Fruit fly (Drosophila melanogaster) whole organism, embryonic: ENCODE results near the gene Argp.

Source experiments
- Abd-B ChIP-seq: fragments of 200-800 bp; sonication (Bioruptor generic); optimal IDR thresholded peaks from 2 replicates; lab custom pipeline; 2018; ENCODE audit warnings: missing biosample characterization, mild to moderate bottlenecking, missing genetic modification characterization, moderate library complexity
- Bdp1 ChIP-seq: fragments of 200-800 bp; sonication (Bioruptor generic); optimal IDR thresholded peaks from 3 replicates; lab custom pipeline; 2016; ENCODE audit warnings: missing biosample characterization, missing genetic modification characterization
- Bgb ChIP-seq: fragments of 200-800 bp; sonication (Bioruptor generic); IDR thresholded peaks from 2 replicates; pipeline ENCODE4 v1.3.6; 2022; ENCODE audit warnings: missing biosample characterization, missing genetic modification characterization; ENCODE audit not compliant: partially characterized antibody
- BtbVII ChIP-seq: fragments of 200-800 bp; sonication (Bioruptor generic); optimal IDR thresholded peaks from 3 replicates; lab custom pipeline; 2017; ENCODE audit warnings: missing biosample characterization, mild to moderate bottlenecking, missing genetic modification characterization
- Bteb2 ChIP-seq: fragments of 200-800 bp; sonication (Bioruptor generic); optimal IDR thresholded peaks from 2 replicates; lab custom pipeline; 2016; ENCODE audit warnings: missing biosample characterization, missing genetic modification characterization
- CG11398 ChIP-seq: fragments of 200-800 bp; sonication (Bioruptor generic); optimal IDR thresholded peaks from 2 replicates; lab custom pipeline; 2016; ENCODE audit warnings: missing biosample characterization, missing genetic modification characterization
- CG11456 ChIP-seq: fragments of 200-800 bp; sonication (Bioruptor generic); IDR thresholded peaks from 3 replicates; pipeline ENCODE4 v1.3.6; 2022; ENCODE audit warnings: missing biosample characterization, missing genetic modification characterization
- CG12942 ChIP-seq: fragments of 200-800 bp; sonication (Bioruptor generic); optimal IDR thresholded peaks from 3 replicates; lab custom pipeline; 2016; ENCODE audit warnings: missing biosample characterization, missing genetic modification characterization
- CG14860 ChIP-seq: fragments of 200-800 bp; sonication (Bioruptor generic); IDR thresholded peaks from 3 replicates; pipeline ENCODE4 v1.3.6; 2022; ENCODE audit warnings: missing biosample characterization, missing genetic modification characterization; ENCODE audit not compliant: partially characterized antibody
- CG16863 ChIP-seq: fragments of 200-800 bp; sonication (Bioruptor generic); optimal IDR thresholded peaks from 3 replicates; lab custom pipeline; 2016; ENCODE audit warnings: missing biosample characterization, missing genetic modification characterization
- CG17612 ChIP-seq: fragments of 200-800 bp; sonication (Bioruptor generic); IDR thresholded peaks from 2 replicates; pipeline ENCODE4 v1.3.6; 2022; ENCODE audit warnings: missing biosample characterization, missing genetic modification characterization
- CG18599 ChIP-seq: fragments of 200-800 bp; sonication (Bioruptor generic); optimal IDR thresholded peaks from 3 replicates; lab custom pipeline; 2017; ENCODE audit warnings: missing biosample characterization, missing genetic modification characterization, mild to moderate bottlenecking, moderate library complexity, missing genetic modification reagents
- CG2199 ChIP-seq: fragments of 200-800 bp; sonication (Bioruptor generic); IDR thresholded peaks from 3 replicates; pipeline ENCODE4 v1.3.6; 2022; ENCODE audit warnings: missing biosample characterization, missing genetic modification characterization
- CG2875 ChIP-seq: fragments of 200-800 bp; sonication (Bioruptor generic); optimal IDR thresholded peaks from 2 replicates; lab custom pipeline; 2017; ENCODE audit warnings: missing biosample characterization, mild to moderate bottlenecking, missing genetic modification characterization, missing genetic modification reagents
- CG32532 ChIP-seq: fragments of 200-800 bp; sonication (Bioruptor generic); IDR thresholded peaks from 2 replicates; pipeline ENCODE4 v1.3.6; 2022; ENCODE audit warnings: missing biosample characterization, missing genetic modification characterization
- CG34422 ChIP-seq: fragments of 200-800 bp; sonication (Bioruptor generic); IDR thresholded peaks from 3 replicates; pipeline ENCODE4 v1.3.6; 2022; ENCODE audit warnings: missing biosample characterization, missing genetic modification characterization
- CG4820 ChIP-seq: fragments of 200-800 bp; sonication (Bioruptor generic); optimal IDR thresholded peaks from 3 replicates; lab custom pipeline; 2016; ENCODE audit warnings: missing biosample characterization, missing genetic modification characterization
- CG6272 ChIP-seq: fragments of 200-800 bp; sonication (Bioruptor generic); IDR thresholded peaks from 2 replicates; pipeline ENCODE4 v1.3.6; 2022; ENCODE audit warnings: missing biosample characterization, missing genetic modification characterization
- CG6813 ChIP-seq: fragments of 200-800 bp; sonication (Bioruptor generic); optimal IDR thresholded peaks from 2 replicates; lab custom pipeline; 2017; ENCODE audit warnings: missing biosample characterization, missing genetic modification characterization, mild to moderate bottlenecking, moderate library complexity, missing genetic modification reagents
- CG8388 ChIP-seq: fragments of 200-800 bp; sonication (Bioruptor generic); optimal IDR thresholded peaks from 2 replicates; lab custom pipeline; 2019; ENCODE audit warnings: missing biosample characterization, mild to moderate bottlenecking, missing genetic modification characterization, moderate library complexity
- CG8765 ChIP-seq: fragments of 200-800 bp; sonication (Bioruptor generic); IDR thresholded peaks from 2 replicates; pipeline ENCODE4 v1.3.6; 2022; ENCODE audit warnings: missing biosample characterization, missing genetic modification characterization
- CTCF ChIP-seq: fragments of 200-800 bp; sonication (Bioruptor generic); optimal IDR thresholded peaks from 2 replicates; lab custom pipeline; 2017; ENCODE audit warnings: missing biosample characterization, mild to moderate bottlenecking, missing genetic modification characterization, moderate library complexity
- Drgx ChIP-seq: fragments of 200-800 bp; sonication (Bioruptor generic); IDR thresholded peaks from 2 replicates; pipeline ENCODE4 v1.3.6; 2022; ENCODE audit warnings: missing biosample characterization, missing genetic modification characterization
- Elba2 ChIP-seq: fragments of 200-800 bp; sonication (Bioruptor generic); optimal IDR thresholded peaks from 3 replicates; lab custom pipeline; 2016; ENCODE audit warnings: missing biosample characterization, missing genetic modification characterization
- Ets97D ChIP-seq: fragments of 200-800 bp; sonication (Bioruptor generic); optimal IDR thresholded peaks from 3 replicates; lab custom pipeline; 2016; ENCODE audit warnings: missing biosample characterization, missing genetic modification characterization
- Hmx ChIP-seq: fragments of 200-800 bp; sonication (Bioruptor generic); optimal IDR thresholded peaks from 2 replicates; lab custom pipeline; 2016; ENCODE audit warnings: missing biosample characterization, missing genetic modification characterization
- Hr51 ChIP-seq, 2 experiments: fragments of 200-800 bp; sonication (Bioruptor generic); optimal IDR thresholded peaks; 2 replicates in 1 of 2; 3 replicates in 1 of 2; lab custom pipeline; 2016 to 2018; ENCODE audit warnings: missing biosample characterization in 2 of 2, missing genetic modification characterization in 2 of 2, mild to moderate bottlenecking in 1 of 2, moderate library complexity in 1 of 2
- Hr78 ChIP-seq, 2 experiments: fragments of 200-800 bp in 1 of 2; fragments of >200 bp in 1 of 2; sonication (Bioruptor generic) in 1 of 2; optimal IDR thresholded peaks; 2 replicates each; lab custom pipeline; 2017 to 2019; ENCODE audit warnings: missing biosample characterization in 2 of 2, missing genetic modification characterization in 2 of 2, mild to moderate bottlenecking in 1 of 2, moderate library complexity in 1 of 2
- Jarid2 ChIP-seq: fragments of 200-800 bp; sonication (Bioruptor generic); optimal IDR thresholded peaks from 3 replicates; lab custom pipeline; 2017; ENCODE audit warnings: mild to moderate bottlenecking, missing biosample characterization, missing genetic modification reagents, missing genetic modification characterization
- Nf-YB ChIP-seq: fragments of 200-800 bp; sonication (Bioruptor generic); optimal IDR thresholded peaks from 3 replicates; lab custom pipeline; 2019; ENCODE audit warnings: missing biosample characterization, mild to moderate bottlenecking, missing genetic modification characterization, moderate library complexity
- Usf ChIP-seq: fragments of 200-800 bp; sonication (Bioruptor generic); optimal IDR thresholded peaks from 2 replicates; lab custom pipeline; 2017; ENCODE audit warnings: missing genotype, missing biosample characterization, missing genetic modification characterization
- ap ChIP-seq: fragments of 200-800 bp; sonication (Bioruptor generic); IDR thresholded peaks from 2 replicates; pipeline ENCODE4 v1.3.6; 2022; ENCODE audit warnings: missing biosample characterization, missing genetic modification characterization
- btn ChIP-seq: fragments of 200-800 bp; sonication (Bioruptor generic); optimal IDR thresholded peaks from 2 replicates; lab custom pipeline; 2016; ENCODE audit warnings: missing biosample characterization, missing genetic modification characterization
- corto ChIP-seq: fragments of 200-800 bp; sonication (Bioruptor generic); optimal IDR thresholded peaks from 2 replicates; lab custom pipeline; 2016; ENCODE audit warnings: missing biosample characterization, mild to moderate bottlenecking, missing genetic modification characterization, moderate library complexity
- dan ChIP-seq: fragments of 200-800 bp; sonication (Bioruptor generic); IDR thresholded peaks from 2 replicates; pipeline ENCODE4 v1.3.6; 2022; ENCODE audit warnings: missing biosample characterization, missing genetic modification characterization
- dpn ChIP-seq, 2 experiments: fragments of 200-800 bp; sonication (Bioruptor generic); optimal IDR thresholded peaks; 3 replicates each; lab custom pipeline; 2016; ENCODE audit warnings: missing biosample characterization in 2 of 2, missing genetic modification characterization in 2 of 2
- fd96Cb ChIP-seq: fragments of 200-800 bp; sonication (Bioruptor generic); optimal IDR thresholded peaks from 2 replicates; lab custom pipeline; 2018; ENCODE audit warnings: missing biosample characterization, mild to moderate bottlenecking, missing genetic modification characterization, moderate library complexity
- gcm2 ChIP-seq: fragments of 200-800 bp; sonication (Bioruptor generic); optimal IDR thresholded peaks from 2 replicates; lab custom pipeline; 2016; ENCODE audit warnings: missing biosample characterization, missing genetic modification characterization
- her ChIP-seq: fragments of 200-800 bp; sonication (Bioruptor generic); optimal IDR thresholded peaks from 2 replicates; lab custom pipeline; 2016; ENCODE audit warnings: missing biosample characterization, missing genetic modification characterization
- inv ChIP-seq: fragments of 200-800 bp; sonication (Bioruptor generic); IDR thresholded peaks from 2 replicates; pipeline ENCODE4 v1.3.6; 2022; ENCODE audit warnings: missing biosample characterization, missing genetic modification characterization; ENCODE audit not compliant: partially characterized antibody
- jumu ChIP-seq: fragments of 200-800 bp; sonication (Bioruptor generic); optimal IDR thresholded peaks from 3 replicates; lab custom pipeline; 2016; ENCODE audit warnings: missing biosample characterization, missing genetic modification characterization
- mirr ChIP-seq: fragments of 200-800 bp; sonication (Bioruptor generic); optimal IDR thresholded peaks from 3 replicates; lab custom pipeline; 2018; ENCODE audit warnings: missing biosample characterization, mild to moderate bottlenecking, missing genetic modification characterization
- nau ChIP-seq: fragments of 200-800 bp; sonication (Bioruptor generic); optimal IDR thresholded peaks from 3 replicates; lab custom pipeline; 2017; ENCODE audit warnings: missing biosample characterization, mild to moderate bottlenecking, missing genetic modification characterization, missing genetic modification reagents
- nmo ChIP-seq: fragments of 200-800 bp; sonication (Bioruptor generic); optimal IDR thresholded peaks from 2 replicates; lab custom pipeline; 2018; ENCODE audit warnings: missing biosample characterization, mild to moderate bottlenecking, missing genetic modification characterization, moderate library complexity
- otp ChIP-seq: fragments of 200-800 bp; sonication (Bioruptor generic); IDR thresholded peaks from 3 replicates; pipeline ENCODE4, ENCODE4 v1.3.6; 2022; ENCODE audit warnings: missing biosample characterization, missing genetic modification characterization
- repo ChIP-seq: fragments of 200-800 bp; sonication (Bioruptor generic); optimal IDR thresholded peaks from 2 replicates; lab custom pipeline; 2016; ENCODE audit warnings: missing biosample characterization, missing genetic modification characterization
- trh ChIP-seq: fragments of 200-800 bp; sonication (Bioruptor generic); optimal IDR thresholded peaks from 2 replicates; lab custom pipeline; 2016; ENCODE audit warnings: missing biosample characterization, missing genetic modification characterization
- zen2 ChIP-seq: fragments of 200-800 bp; sonication (Bioruptor generic); IDR thresholded peaks from 3 replicates; pipeline ENCODE4 v1.3.6; 2022; ENCODE audit warnings: missing biosample characterization, missing genetic modification characterization; ENCODE audit not compliant: partially characterized antibody
- zfh2 ChIP-seq: fragments of 200-800 bp; sonication (Bioruptor generic); optimal IDR thresholded peaks from 2 replicates; lab custom pipeline; 2016; ENCODE audit warnings: missing biosample characterization, missing genetic modification characterization

Argp gene

DNA sequence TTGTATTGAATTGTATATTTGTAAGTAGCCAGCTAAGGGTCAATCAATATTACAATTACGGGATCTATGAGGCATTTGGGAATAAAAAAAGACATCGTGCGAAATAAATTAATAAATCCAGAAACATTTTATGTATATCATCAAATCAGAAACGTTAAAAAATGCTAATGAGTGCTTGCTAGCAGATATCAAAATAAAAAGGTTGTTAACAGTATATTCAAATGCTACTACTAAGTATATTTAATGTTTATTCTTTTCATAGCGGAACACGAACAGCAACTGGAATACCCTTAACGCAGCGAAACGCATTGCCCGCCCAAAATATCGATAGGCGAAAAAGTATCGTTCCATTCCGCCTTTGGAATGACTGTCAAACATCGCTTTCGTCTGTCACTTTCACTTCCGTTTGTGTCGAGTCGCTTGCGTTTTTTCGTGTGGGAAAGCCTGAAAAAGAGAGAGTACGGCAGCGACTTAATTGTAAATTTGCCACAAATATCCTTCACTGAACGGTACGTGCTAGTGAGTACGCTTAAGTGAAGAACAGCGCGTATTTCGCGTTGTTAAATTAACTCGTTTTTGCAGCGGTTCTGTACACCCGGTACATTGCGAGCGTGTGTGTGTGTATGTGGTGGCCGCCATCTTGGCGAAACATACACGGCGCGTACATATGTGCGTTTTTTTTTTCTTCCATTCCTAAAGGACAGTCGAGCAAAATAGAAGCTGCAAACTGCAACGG is 48.6 kb downstream of the Argp start, which contains the start of gene B52 (continued):
- TF ChIP-seq Nf-YB (GFP tag; lab: Kevin White, UChicago) (peak; percentile 42), repo (GFP tag; lab: Kevin White, UChicago) (peak; percentile 1), dpn (GFP tag; optimal IDR thresholded peaks at IDR 0.05; lab: Kevin White, UChicago) (peak; percentile 32 to 51), CG34422 (GFP tag; lab: Robert Waterston, UW) (peak; percentile 91; the same call in 1 of the 3 replicates), otp (GFP tag; lab: Robert Waterston, UW) (peak; percentile 81; the same call in 2 of the 3 replicates), Hr51 (GFP tag; optimal IDR thresholded peaks at IDR 0.05; lab: Kevin White, UChicago) (peak in 1 of 2 experiments; percentile 0), CG17612 (GFP tag; lab: Robert Waterston, UW) (peak; percentile 54; the same call in 1 of the 2 replicates), CG6813 (GFP tag; lab: Kevin White, UChicago) (peak; percentile 75), corto (GFP tag; lab: Kevin White, UChicago) (no peak), CG11456 (GFP tag; lab: Robert Waterston, UW) (peak; percentile 87), CG8765 (GFP tag; lab: Robert Waterston, UW) (0 out of 2 replicates have a peak, but pooled peaks have one; percentile 41), Hmx (GFP tag; lab: Kevin White, UChicago) (no peak), nau (GFP tag; lab: Kevin White, UChicago) (no peak), Drgx (peak; percentile 50), gcm2 (GFP tag; lab: Kevin White, UChicago) (peak; percentile 31), CG12942 (GFP tag; lab: Kevin White, UChicago) (no peak), zen2 (GFP tag; lab: Robert Waterston, UW) (no peak), Bteb2 (GFP tag; lab: Kevin White, UChicago) (peak; percentile 42), Bgb (GFP tag; lab: Robert Waterston, UW) (peak; percentile 55; the same call in 1 of the 2 replicates), zfh2 (peak; percentile 53), Elba2 (no peak), ap (GFP tag; lab: Robert Waterston, UW) (no peak; the same call in 1 of the 2 replicates), nmo (GFP tag; lab: Kevin White, UChicago) (peak; percentile 29), inv (GFP tag; lab: Robert Waterston, UW) (peak; percentile 49; the same call in 1 of the 2 replicates), her (GFP tag; lab: Kevin White, UChicago) (peak; percentile 71), Ets97D (peak; percentile 99), jumu (GFP tag; lab: Kevin White, UChicago) (peak; percentile 29), dan (GFP tag; lab: Robert Waterston, UW) (no peak), CG18599 (GFP tag; lab: Kevin White, UChicago) (peak; percentile 60), CG8388 (peak; percentile 40), trh (GFP tag; lab: Kevin White, UChicago) (no peak), fd96Cb (tag; lab: Kevin White, UChicago) (peak; percentile 31), CG16863 (GFP tag; lab: Kevin White, UChicago) (peak; percentile 47), Hr78 (GFP tag; optimal IDR thresholded peaks at IDR 0.05; lab: Kevin White, UChicago) (no peak), Usf (no peak), CG6272 (peak; percentile 49; the same call in 1 of the 2 replicates), Bdp1 (GFP tag; lab: Kevin White, UChicago) (peak; percentile 45), CG2199 (0 out of 3 replicates have a peak, but pooled peaks have one; percentile 35), CG4820 (GFP tag; lab: Kevin White, UChicago) (no peak), CG2875 (GFP tag; lab: Kevin White, UChicago) (peak; percentile 53), CG32532 (GFP tag; lab: Robert Waterston, UW) (peak; percentile 77), BtbVII (GFP tag; lab: Kevin White, UChicago) (peak; percentile 82), CTCF (GFP tag; lab: Kevin White, UChicago) (no peak), mirr (peak; percentile 88), btn (GFP tag; lab: Kevin White, UChicago) (peak; percentile 43), CG14860 (GFP tag; lab: Robert Waterston, UW) (no peak; the same call in 2 of the 3 replicates), Jarid2 (GFP tag; lab: Kevin White, UChicago) (peak; percentile 74), Abd-B (GFP tag; lab: Kevin White, UChicago) (peak; percentile 10), CG11398 (GFP tag; lab: Kevin White, UChicago) (peak; percentile 77)
